Fruit fly (Drosophila melanogaster): ENCODE data around the gene Rac1.

The Rac1 gene

dm6 chr3L:1331542-1331941 lies 29.1 kb upstream of the Rac1 start, which contains the start of gene msd1:
TSS of gene msd1 (plus strand) at chr3L:1331744.
- no peak for TF ChIP-seq dsf (GFP tag; optimal IDR thresholded peaks at IDR 0.05; ENCODE audit: borderline replicate concordance)
- no peak for TF ChIP-seq OdsH (GFP tag; optimal IDR thresholded peaks at IDR 0.05)
- TF ChIP-seq woc (GFP tag; optimal IDR thresholded peaks at IDR 0.05): no peak

dm6 chr3L:1330420-1330819 lies 27.9 kb upstream of the Rac1 start:
- TF ChIP-seq fru (GFP tag; optimal IDR thresholded peaks at IDR 0.05) (no peak), Hr78 (GFP tag; optimal IDR thresholded peaks at IDR 0.05) (no peak), ey (GFP tag; optimal IDR thresholded peaks at IDR 0.05) (peak; percentile 23), foxo (GFP tag; optimal IDR thresholded peaks at IDR 0.05) (peak in 1 of 2 experiments; percentile 31), HLH106 (tag; optimal IDR thresholded peaks at IDR 0.05) (no peak), br (GFP tag; optimal IDR thresholded peaks at IDR 0.05) (no peak), Mio (GFP tag; optimal IDR thresholded peaks at IDR 0.05) (no peak), Dfd (GFP tag; optimal IDR thresholded peaks at IDR 0.05) (no peak)

dm6 chr3L:1329724-1330123 lies 27.2 kb upstream of the Rac1 start, which contains the start of gene ND-ACP:
TSS of gene ND-ACP (plus strand) at chr3L:1329949.
- no peak for TF ChIP-seq rgr (GFP tag; optimal IDR thresholded peaks at IDR 0.05)

- TF ChIP-seq Rel (GFP tag; optimal IDR thresholded peaks at IDR 0.05) (no peak), Rel (tag; optimal IDR thresholded peaks at IDR 0.05) (peak; percentile 73), pan (optimal IDR thresholded peaks at IDR 0.05) (no peak), fru (GFP tag; optimal IDR thresholded peaks at IDR 0.05) (no peak), CrebA (GFP tag; optimal IDR thresholded peaks at IDR 0.05; ENCODE audit: borderline replicate concordance) (no peak), Jra (GFP tag; optimal IDR thresholded peaks at IDR 0.05) (no peak)
These were observed 23.1 kb upstream of the Rac1 start for dm6 chr3L:1325626-1325937.

- TF ChIP-seq br (GFP tag; optimal IDR thresholded peaks at IDR 0.05) (peak; percentile 26), fru (GFP tag; optimal IDR thresholded peaks at IDR 0.05) (no peak), tai (GFP tag; optimal IDR thresholded peaks at IDR 0.05) (no peak), Rel (GFP tag; optimal IDR thresholded peaks at IDR 0.05) (peak; percentile 17), Rel (tag; optimal IDR thresholded peaks at IDR 0.05) (no peak), Mio (GFP tag; optimal IDR thresholded peaks at IDR 0.05) (no peak), CG9705 (GFP tag; optimal IDR thresholded peaks at IDR 0.05) (no peak), sv (GFP tag; optimal IDR thresholded peaks at IDR 0.05) (no peak), Sp1 (GFP tag; optimal IDR thresholded peaks at IDR 0.05) (peak; percentile 29), dl (GFP tag; optimal IDR thresholded peaks at IDR 0.05; ENCODE audit: insufficient read depth in 1 of 2, partially characterized antibody in 2 of 2) (peak; percentile 18 to 52)
These were observed 22.5 kb upstream of the Rac1 start for dm6 chr3L:1324818-1325625.

dm6 chr3L:1323136-1323535 lies 20.7 kb upstream of the Rac1 start:
- TF ChIP-seq foxo (GFP tag; optimal IDR thresholded peaks at IDR 0.05) (peak in 1 of 2 experiments; percentile 40), ey (GFP tag; optimal IDR thresholded peaks at IDR 0.05) (peak; percentile 52), HLH106 (tag; optimal IDR thresholded peaks at IDR 0.05) (peak; percentile 26), fru (GFP tag; optimal IDR thresholded peaks at IDR 0.05) (peak; percentile 36), Myc (optimal IDR thresholded peaks at IDR 0.05) (no peak), rgr (GFP tag; optimal IDR thresholded peaks at IDR 0.05) (peak; percentile 50), dl (GFP tag; optimal IDR thresholded peaks at IDR 0.05; ENCODE audit: insufficient read depth in 1 of 2, partially characterized antibody in 2 of 2) (no peak), psq (GFP tag; optimal IDR thresholded peaks at IDR 0.05) (peak; percentile 23), Dif (GFP tag; optimal IDR thresholded peaks at IDR 0.05; ENCODE audit: partially characterized antibody) (no peak), br (GFP tag; optimal IDR thresholded peaks at IDR 0.05) (peak; percentile 35), tai (GFP tag; optimal IDR thresholded peaks at IDR 0.05) (no peak), dmrt93B (GFP tag; optimal IDR thresholded peaks at IDR 0.05) (no peak), OdsH (GFP tag; optimal IDR thresholded peaks at IDR 0.05) (peak; percentile 39), lola (GFP tag; optimal IDR thresholded peaks at IDR 0.05) (no peak), sv (GFP tag; optimal IDR thresholded peaks at IDR 0.05) (peak; percentile 54), Sp1 (GFP tag; optimal IDR thresholded peaks at IDR 0.05) (peak; percentile 15), sage (GFP tag; optimal IDR thresholded peaks at IDR 0.05) (no peak), pan (optimal IDR thresholded peaks at IDR 0.05) (no peak), h (GFP tag; optimal IDR thresholded peaks at IDR 0.05) (no peak)

Data from whole organism, wandering third instar larva.